Fruit fly (Drosophila melanogaster) whole organism, embryonic: ENCODE results near the gene Spec2.

Source experiments
- Abd-B ChIP-seq: fragments of 200-800 bp; sonication (Bioruptor generic); optimal IDR thresholded peaks from 2 replicates; lab custom pipeline; 2018; ENCODE audit warnings: missing biosample characterization, mild to moderate bottlenecking, missing genetic modification characterization, moderate library complexity
- Ada2b ChIP-seq: fragments of 200-800 bp; sonication (Bioruptor generic); IDR thresholded peaks from 2 replicates; pipeline ENCODE4 v1.3.6; 2022; ENCODE audit warnings: missing biosample characterization, missing genetic modification characterization
- Adf1 ChIP-seq: fragments of 200-800 bp; sonication (Bioruptor generic); IDR thresholded peaks from 2 replicates; pipeline ENCODE4 v1.3.6; 2022; ENCODE audit warnings: missing biosample characterization, missing genetic modification characterization
- Asciz ChIP-seq: fragments of 200-800 bp; sonication (Bioruptor generic); optimal IDR thresholded peaks from 2 replicates; lab custom pipeline; 2017; ENCODE audit warnings: missing biosample characterization, mild to moderate bottlenecking, missing genetic modification characterization, missing genetic modification reagents
- Atf3 ChIP-seq: fragments of 200-800 bp; sonication (Bioruptor generic); optimal IDR thresholded peaks from 3 replicates; lab custom pipeline; 2016; ENCODE audit warnings: missing biosample characterization, missing genetic modification characterization
- Blimp-1 ChIP-seq: fragments of 200-800 bp; sonication (Bioruptor generic); optimal IDR thresholded peaks from 3 replicates; lab custom pipeline; 2018; ENCODE audit warnings: missing biosample characterization, missing genetic modification characterization, mild to moderate bottlenecking, moderate library complexity, missing genetic modification reagents
- CG11723 ChIP-seq: fragments of 200-800 bp; sonication (Bioruptor generic); optimal IDR thresholded peaks from 2 replicates; lab custom pipeline; 2017; ENCODE audit warnings: missing biosample characterization, mild to moderate bottlenecking, missing genetic modification characterization
- CG13624 ChIP-seq: fragments of 200-800 bp; sonication (Bioruptor generic); optimal IDR thresholded peaks from 2 replicates; lab custom pipeline; 2016; ENCODE audit warnings: missing biosample characterization, missing genetic modification characterization
- CG14050 ChIP-seq: fragments of 200-800 bp; sonication (Bioruptor generic); IDR thresholded peaks from 3 replicates; pipeline ENCODE4 v1.3.6; 2022; ENCODE audit warnings: missing biosample characterization, missing genetic modification characterization
- CG14667 ChIP-seq: fragments of 200-800 bp; sonication (Bioruptor generic); IDR thresholded peaks from 2 replicates; pipeline ENCODE4 v1.3.6; 2022; ENCODE audit warnings: missing biosample characterization, missing genetic modification characterization
- CG1602 ChIP-seq: fragments of 200-800 bp; sonication (Bioruptor generic); optimal IDR thresholded peaks from 3 replicates; lab custom pipeline; 2016; ENCODE audit warnings: missing biosample characterization, missing genetic modification characterization
- CG18011 ChIP-seq: fragments of 200-800 bp; sonication (Bioruptor generic); optimal IDR thresholded peaks from 2 replicates; lab custom pipeline; 2017; ENCODE audit warnings: missing biosample characterization, missing genetic modification characterization, mild to moderate bottlenecking, moderate library complexity, missing genotype
- CG2116 ChIP-seq: fragments of 200-800 bp; sonication (Bioruptor generic); optimal IDR thresholded peaks from 3 replicates; lab custom pipeline; 2018; ENCODE audit warnings: missing biosample characterization, mild to moderate bottlenecking, missing genetic modification characterization
- CG2129 ChIP-seq: fragments of 200-800 bp; sonication (Bioruptor generic); IDR thresholded peaks from 2 replicates; pipeline ENCODE4 v1.3.6; 2022; ENCODE audit warnings: missing biosample characterization, missing genetic modification characterization; ENCODE audit not compliant: partially characterized antibody
- CG2202 ChIP-seq: fragments of 200-800 bp; sonication (Bioruptor generic); optimal IDR thresholded peaks from 2 replicates; lab custom pipeline; 2018; ENCODE audit warnings: missing biosample characterization, mild to moderate bottlenecking, missing genetic modification characterization
- CG30431 ChIP-seq: fragments of 200-800 bp; sonication (Bioruptor generic); optimal IDR thresholded peaks from 2 replicates; lab custom pipeline; 2017; ENCODE audit warnings: missing biosample characterization, missing genetic modification characterization
- CG31388 ChIP-seq: fragments of 200-800 bp; sonication (Bioruptor generic); optimal IDR thresholded peaks from 2 replicates; lab custom pipeline; 2016; ENCODE audit warnings: missing biosample characterization, missing genetic modification characterization
- CG3163 ChIP-seq: fragments of 200-800 bp; sonication (Bioruptor generic); optimal IDR thresholded peaks from 3 replicates; lab custom pipeline; 2016; ENCODE audit warnings: missing biosample characterization, missing genetic modification characterization
- CG32767 ChIP-seq: fragments of 200-800 bp; sonication (Bioruptor generic); IDR thresholded peaks from 2 replicates; pipeline ENCODE4 v1.3.6; 2022; ENCODE audit warnings: missing biosample characterization, missing genetic modification characterization
- CG4282 ChIP-seq: fragments of 200-800 bp; sonication (Bioruptor generic); optimal IDR thresholded peaks from 2 replicates; lab custom pipeline; 2016; ENCODE audit warnings: missing biosample characterization, missing genetic modification characterization
- CG6272 ChIP-seq: fragments of 200-800 bp; sonication (Bioruptor generic); IDR thresholded peaks from 2 replicates; pipeline ENCODE4 v1.3.6; 2022; ENCODE audit warnings: missing biosample characterization, missing genetic modification characterization
- CG7963 ChIP-seq: fragments of 200-800 bp; sonication (Bioruptor generic); IDR thresholded peaks from 3 replicates; pipeline ENCODE4 v1.3.6; 2022; ENCODE audit warnings: missing biosample characterization, missing genetic modification characterization; ENCODE audit not compliant: partially characterized antibody
- CG8359 ChIP-seq: fragments of 200-800 bp; sonication (Bioruptor generic); optimal IDR thresholded peaks from 2 replicates; lab custom pipeline; 2017; ENCODE audit warnings: missing biosample characterization, mild to moderate bottlenecking, missing genetic modification characterization, borderline replicate concordance
- CG8388 ChIP-seq: fragments of 200-800 bp; sonication (Bioruptor generic); optimal IDR thresholded peaks from 2 replicates; lab custom pipeline; 2019; ENCODE audit warnings: missing biosample characterization, mild to moderate bottlenecking, missing genetic modification characterization, moderate library complexity
- CG9437 ChIP-seq: fragments of 200-800 bp; sonication (Bioruptor generic); optimal IDR thresholded peaks from 2 replicates; lab custom pipeline; 2018; ENCODE audit warnings: missing biosample characterization, mild to moderate bottlenecking, missing genetic modification characterization
- Chrac-16 ChIP-seq: fragments of 200-800 bp; sonication (Bioruptor generic); optimal IDR thresholded peaks from 3 replicates; lab custom pipeline; 2016; ENCODE audit warnings: missing biosample characterization, missing genetic modification characterization
- Dfd ChIP-seq, 2 experiments: fragments of >200 bp; optimal IDR thresholded peaks; 2 replicates each; lab custom pipeline; 2017; ENCODE audit warnings: missing biosample characterization in 2 of 2, missing genetic modification characterization in 2 of 2
- Dp ChIP-seq: fragments of 200-800 bp; sonication (Bioruptor generic); optimal IDR thresholded peaks from 2 replicates; lab custom pipeline; 2018; ENCODE audit warnings: missing biosample characterization, mild to moderate bottlenecking, missing genetic modification characterization, moderate library complexity
- Fer1 ChIP-seq: fragments of 200-800 bp; sonication (Bioruptor generic); optimal IDR thresholded peaks from 2 replicates; lab custom pipeline; 2017; ENCODE audit warnings: missing biosample characterization, mild to moderate bottlenecking, missing genetic modification characterization
- Hand ChIP-seq: fragments of 200-800 bp; sonication (Bioruptor generic); optimal IDR thresholded peaks from 2 replicates; lab custom pipeline; 2017; ENCODE audit warnings: mild to moderate bottlenecking, missing biosample characterization, missing genetic modification reagents, missing genetic modification characterization
- HmgD ChIP-seq: fragments of 200-800 bp; sonication (Bioruptor generic); optimal IDR thresholded peaks from 3 replicates; lab custom pipeline; 2016; ENCODE audit warnings: missing biosample characterization, missing genetic modification characterization
- Hmx ChIP-seq: fragments of 200-800 bp; sonication (Bioruptor generic); optimal IDR thresholded peaks from 2 replicates; lab custom pipeline; 2016; ENCODE audit warnings: missing biosample characterization, missing genetic modification characterization
- Hr3 ChIP-seq: fragments of 200-800 bp; sonication (Bioruptor generic); optimal IDR thresholded peaks from 3 replicates; lab custom pipeline; 2016; ENCODE audit warnings: missing biosample characterization, missing genetic modification characterization
- Lhr ChIP-seq: fragments of 200-800 bp; sonication (Bioruptor generic); optimal IDR thresholded peaks from 3 replicates; lab custom pipeline; 2017; ENCODE audit warnings: mild to moderate bottlenecking, missing biosample characterization, missing genetic modification reagents, missing genetic modification characterization
- Nf-YA ChIP-seq: fragments of 200-800 bp; sonication (Bioruptor generic); IDR thresholded peaks from 2 replicates; pipeline ENCODE4 v1.3.6; 2022; ENCODE audit warnings: missing biosample characterization, missing genetic modification characterization
- Nf-YC ChIP-seq: fragments of 200-800 bp; optimal IDR thresholded peaks from 3 replicates; lab custom pipeline; 2019; ENCODE audit warnings: missing biosample characterization, mild to moderate bottlenecking, missing genetic modification characterization, moderate library complexity
- Oli ChIP-seq: fragments of 200-800 bp; sonication (Bioruptor generic); optimal IDR thresholded peaks from 2 replicates; lab custom pipeline; 2018; ENCODE audit warnings: missing biosample characterization, mild to moderate bottlenecking, missing genetic modification characterization, moderate library complexity
- Rx ChIP-seq: fragments of 200-800 bp; sonication (Bioruptor generic); IDR thresholded peaks from 2 replicates; pipeline ENCODE4 v1.3.6; 2022; ENCODE audit warnings: missing biosample characterization, missing genetic modification characterization
- Side ChIP-seq: fragments of 200-800 bp; sonication (Bioruptor generic); optimal IDR thresholded peaks from 2 replicates; lab custom pipeline; 2016; ENCODE audit warnings: missing biosample characterization, missing genetic modification characterization
- TFAM ChIP-seq: fragments of 200-800 bp; sonication (Bioruptor generic); optimal IDR thresholded peaks from 2 replicates; lab custom pipeline; 2017; ENCODE audit warnings: missing biosample characterization, missing genetic modification characterization, inconsistent platforms
- ase ChIP-seq: fragments of 200-800 bp; sonication (Bioruptor generic); IDR thresholded peaks from 3 replicates; pipeline ENCODE4 v1.3.6; 2022; ENCODE audit warnings: missing biosample characterization, missing genetic modification characterization
- btn ChIP-seq: fragments of 200-800 bp; sonication (Bioruptor generic); optimal IDR thresholded peaks from 2 replicates; lab custom pipeline; 2016; ENCODE audit warnings: missing biosample characterization, missing genetic modification characterization
- chif ChIP-seq, 2 experiments: fragments of 200-800 bp; sonication (Bioruptor generic); optimal IDR thresholded peaks; 3 replicates each; lab custom pipeline; 2016; ENCODE audit warnings: missing biosample characterization in 2 of 2, missing genetic modification characterization in 2 of 2
- chinmo ChIP-seq: fragments of 200-800 bp; sonication (Bioruptor generic); IDR thresholded peaks from 4 replicates; pipeline ENCODE4 v1.3.6; 2022; ENCODE audit warnings: missing biosample characterization, missing genetic modification characterization; ENCODE audit not compliant: partially characterized antibody
- chn ChIP-seq: fragments of 200-800 bp; sonication (Bioruptor generic); optimal IDR thresholded peaks from 2 replicates; lab custom pipeline; 2016; ENCODE audit warnings: missing biosample characterization, missing genetic modification characterization
- gfzf ChIP-seq: fragments of 200-800 bp; sonication (Bioruptor generic); optimal IDR thresholded peaks from 2 replicates; lab custom pipeline; 2016; ENCODE audit warnings: missing biosample characterization, mild to moderate bottlenecking, missing genetic modification characterization, moderate library complexity
- ind ChIP-seq: fragments of 200-800 bp; sonication (Bioruptor generic); optimal IDR thresholded peaks from 3 replicates; lab custom pipeline; 2016; ENCODE audit warnings: missing biosample characterization, missing genetic modification characterization
- slbo ChIP-seq: fragments of 200-800 bp; sonication (Bioruptor generic); IDR thresholded peaks from 2 replicates; pipeline ENCODE4 v1.3.6; 2022; ENCODE audit warnings: missing biosample characterization, missing genetic modification characterization
- toy ChIP-seq: fragments of 200-800 bp; sonication (Bioruptor generic); IDR thresholded peaks from 2 replicates; pipeline ENCODE4 v1.3.6; 2022; ENCODE audit warnings: missing biosample characterization, missing genetic modification characterization
- vnd ChIP-seq: fragments of 200-800 bp; sonication (Bioruptor generic); IDR thresholded peaks from 3 replicates; pipeline ENCODE4 v1.3.6; 2022; ENCODE audit warnings: missing biosample characterization, missing genetic modification characterization; ENCODE audit not compliant: partially characterized antibody
- wek ChIP-seq: fragments of 200-800 bp; sonication (Bioruptor generic); optimal IDR thresholded peaks from 3 replicates; lab custom pipeline; 2018; ENCODE audit warnings: missing biosample characterization, mild to moderate bottlenecking, missing genetic modification characterization, moderate library complexity
- zen ChIP-seq: fragments of 200-800 bp; sonication (Bioruptor generic); optimal IDR thresholded peaks from 3 replicates; lab custom pipeline; 2018; ENCODE audit warnings: missing biosample characterization, mild to moderate bottlenecking, missing genetic modification characterization, moderate library complexity

Spec2 gene

dm6 chr3R:5613114-5613443, 10.8 kb downstream of the Spec2 start, which contains the start of gene Atu (continued):
- TF ChIP-seq CG18011 (GFP tag; lab: Kevin White, UChicago) (no peak), chinmo (peak; percentile 87), CG7963 (GFP tag; lab: Robert Waterston, UW) (peak; percentile 84), slbo (GFP tag; lab: Robert Waterston, UW) (peak; percentile 49; the same call in 1 of the 2 replicates), btn (no peak), CG3163 (GFP tag; lab: Kevin White, UChicago) (no peak), CG8388 (GFP tag; lab: Kevin White, UChicago) (no peak), CG14667 (GFP tag; lab: Robert Waterston, UW) (no peak), Dp (peak; percentile 38), CG31388 (GFP tag; lab: Kevin White, UChicago) (no peak), ind (GFP tag; lab: Kevin White, UChicago) (peak; percentile 43), Abd-B (GFP tag; lab: Kevin White, UChicago) (peak; percentile 73), CG8359 (no peak), CG9437 (GFP tag; lab: Kevin White, UChicago) (peak; percentile 24), zen (tag; lab: Kevin White, UChicago) (peak; percentile 26), HmgD (GFP tag; lab: Kevin White, UChicago) (peak; percentile 51), TFAM (GFP tag; lab: Kevin White, UChicago) (no peak), CG6272 (no peak), CG30431 (GFP tag; lab: Kevin White, UChicago) (no peak), CG11723 (GFP tag; lab: Kevin White, UChicago) (no peak), gfzf (peak; percentile 27), wek (GFP tag; lab: Kevin White, UChicago) (no peak), chn (peak; percentile 39), Rx (GFP tag; lab: Robert Waterston, UW) (no peak), chif (GFP tag; optimal IDR thresholded peaks at IDR 0.05; lab: Kevin White, UChicago) (no peak), Chrac-16 (peak; percentile 28), Adf1 (GFP tag; lab: Robert Waterston, UW) (no peak), Hmx (GFP tag; lab: Kevin White, UChicago) (no peak), Atf3 (GFP tag; lab: Kevin White, UChicago) (no peak), Hr3 (GFP tag; lab: Kevin White, UChicago) (peak; percentile 42), CG1602 (GFP tag; lab: Kevin White, UChicago) (no peak), Dfd (GFP tag; optimal IDR thresholded peaks at IDR 0.05; lab: Kevin White, UChicago) (no peak), toy (GFP tag; lab: Robert Waterston, UW) (no peak), Lhr (GFP tag; lab: Kevin White, UChicago) (peak; percentile 11), CG13624 (GFP tag; lab: Kevin White, UChicago) (no peak), ase (no peak), Ada2b (no peak), Nf-YC (tag; lab: Kevin White, UChicago) (peak; percentile 52), CG2129 (GFP tag; lab: Robert Waterston, UW) (peak; percentile 89), CG2202 (no peak), Blimp-1 (no peak), Nf-YA (GFP tag; lab: Robert Waterston, UW) (no peak), CG32767 (GFP tag; lab: Robert Waterston, UW) (no peak), Side (GFP tag; lab: Kevin White, UChicago) (no peak), Asciz (GFP tag; lab: Kevin White, UChicago) (no peak), Fer1 (peak; percentile 3), CG4282 (GFP tag; lab: Kevin White, UChicago) (no peak), Hand (GFP tag; lab: Kevin White, UChicago) (no peak), vnd (GFP tag; lab: Robert Waterston, UW) (peak; percentile 86), CG2116 (GFP tag; lab: Kevin White, UChicago) (peak; percentile 98), Oli (no peak), CG14050 (no peak)
